Fruit fly (Drosophila melanogaster): ENCODE data around the gene RnrL.

- TF ChIP-seq usp (GFP tag; optimal IDR thresholded peaks at IDR 0.05) (no peak), pan (optimal IDR thresholded peaks at IDR 0.05) (no peak), CG8478 (optimal IDR thresholded peaks at IDR 0.05) (no peak), psq (optimal IDR thresholded peaks at IDR 0.05) (no peak)
These were observed 36.5 kb downstream of the RnrL start for dm6 chr2L:10291276-10291675.
